Worm (Caenorhabditis elegans): ENCODE results near the gene T05C12.11.

Gene T05C12.11

DNA sequence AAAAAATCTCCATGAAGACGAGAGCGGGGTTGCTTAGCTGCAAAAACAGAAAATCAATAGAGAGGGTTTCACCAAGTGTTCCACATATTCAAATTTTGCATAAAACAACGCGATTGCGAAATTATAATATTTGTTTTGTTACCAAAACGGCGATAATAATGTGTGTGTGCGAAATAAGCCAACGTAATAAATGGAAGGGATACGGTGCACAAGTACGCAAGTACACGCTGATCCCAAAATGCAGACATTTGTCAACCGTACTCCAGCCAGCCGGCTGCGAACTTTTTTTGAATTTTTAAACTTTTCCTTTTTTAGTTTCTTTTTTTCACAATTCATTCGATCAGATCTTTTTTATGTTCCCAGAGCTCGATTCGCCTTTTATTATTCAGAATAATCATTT lies 45.4 kb downstream of the T05C12.11 start, which contains the start of gene ire-1 (continued):
- TF ChIP-seq unc-130 (GFP tag; optimal IDR thresholded peaks at IDR 0.05) (no peak), php-3 (GFP tag; IDR thresholded peaks at IDR 0.05) (no peak), nhr-42 (GFP tag; IDR thresholded peaks at IDR 0.05) (no peak), nhr-237 (tag; optimal IDR thresholded peaks at IDR 0.05) (no peak), madf-9 (GFP tag; conservative IDR thresholded peaks at IDR 0.05) (no peak), pqm-1 (tag; optimal IDR thresholded peaks at IDR 0.05) (peak; percentile 23), dpl-1 (GFP tag; optimal IDR thresholded peaks at IDR 0.05) (peak; percentile 69), R02D3.7 (tag; optimal IDR thresholded peaks at IDR 0.05) (no peak), lin-1 (GFP tag; IDR thresholded peaks at IDR 0.05) (no peak), nhr-48 (tag; optimal IDR thresholded peaks at IDR 0.05) (no peak), daf-16 (GFP tag; optimal IDR thresholded peaks at IDR 0.05) (no peak), daf-16 (tag; optimal IDR thresholded peaks at IDR 0.05) (peak; percentile 57), nhr-11 (tag; optimal IDR thresholded peaks at IDR 0.05) (no peak), nhr-102 (tag; optimal IDR thresholded peaks at IDR 0.05) (no peak), dmd-9 (GFP tag; IDR thresholded peaks at IDR 0.05) (no peak), ztf-11 (tag; optimal IDR thresholded peaks at IDR 0.05) (no peak), madf-5 (GFP tag; IDR thresholded peaks at IDR 0.05) (no peak), hif-1 (tag; optimal IDR thresholded peaks at IDR 0.05) (peak in 1 of 2 experiments; percentile 31), lim-7 (GFP tag; IDR thresholded peaks at IDR 0.05) (no peak), dmd-8 (GFP tag; IDR thresholded peaks at IDR 0.05) (no peak), lin-39 (tag; optimal IDR thresholded peaks at IDR 0.05) (no peak), daf-19 (GFP tag; conservative IDR thresholded peaks at IDR 0.05) (0 out of 2 replicates have a peak, but pooled peaks have one; percentile 17), hmg-1.1 (GFP tag; IDR thresholded peaks at IDR 0.05) (peak; percentile 38; the same call in 1 of the 2 replicates), daf-8 (GFP tag; IDR thresholded peaks at IDR 0.05) (no peak), nhr-41 (GFP tag; IDR thresholded peaks at IDR 0.05) (no peak), mdt-29 (GFP tag; IDR thresholded peaks at IDR 0.05) (no peak), skn-1 (tag; optimal IDR thresholded peaks at IDR 0.05) (no peak), nhr-111 (GFP tag; optimal IDR thresholded peaks at IDR 0.05) (no peak), egl-43 (GFP tag; IDR thresholded peaks at IDR 0.05) (no peak), spr-3 (GFP tag; optimal IDR thresholded peaks at IDR 0.05) (no peak), mxl-3 (GFP tag; optimal IDR thresholded peaks at IDR 0.05) (peak; percentile 15), rbr-2 (tag; optimal IDR thresholded peaks at IDR 0.05) (peak; percentile 6), ceh-28 (tag; optimal IDR thresholded peaks at IDR 0.05) (no peak)

Data from whole organism, L4 larva.